Worm (Caenorhabditis elegans) whole organism, dauer: ENCODE measurements around the gene EGAP2.2.

Source experiments
- unc-62 ChIP-seq: sonication (generic microtip); optimal IDR thresholded peaks from 2 replicates; lab custom pipeline; 2017; ENCODE audit warnings: missing biosample characterization, missing genetic modification reagents, missing genetic modification characterization

Gene EGAP2.2

ce11 chrII:5229596-5229995 is at the start of gene EGAP2.2:
EGAP2.2 (plus strand) TSS chrII:5229896.
- TF ChIP-seq unc-62: no peak

- TF ChIP-seq unc-62: no peak
Observed at ce11 chrII:5180272-5180671, 49.4 kb upstream of the EGAP2.2 start.

ce11 chrII:5181497-5181896 is 48.2 kb upstream of the EGAP2.2 start:
- TF ChIP-seq unc-62: no peak

- TF ChIP-seq unc-62: no peak
Observed at ce11 chrII:5182451-5182850, 47.2 kb upstream of the EGAP2.2 start.

ce11 chrII:5183207-5183606 is 46.5 kb upstream of the EGAP2.2 start:
- TF ChIP-seq unc-62: no peak

- TF ChIP-seq unc-62: no peak
Observed at ce11 chrII:5184661-5185545, 44.8 kb upstream of the EGAP2.2 start.

ce11 chrII:5185955-5186539 is 43.6 kb upstream of the EGAP2.2 start:
- TF ChIP-seq unc-62: no peak

ce11 chrII:5186870-5187269 is 42.8 kb upstream of the EGAP2.2 start:
- no peak for TF ChIP-seq unc-62

ce11 chrII:5187469-5187868 is 42.2 kb upstream of the EGAP2.2 start, which contains the start of gene crh-2:
crh-2 (minus strand) TSS chrII:5187569.
- no peak for TF ChIP-seq unc-62

- no peak for TF ChIP-seq unc-62
Observed at ce11 chrII:5187934-5188333, 41.8 kb upstream of the EGAP2.2 start.

- no peak for TF ChIP-seq unc-62
Observed at ce11 chrII:5191766-5192165, 37.9 kb upstream of the EGAP2.2 start.

ce11 chrII:5194066-5194465 is 35.6 kb upstream of the EGAP2.2 start, which contains the start of gene msp-49:
msp-49 (plus strand) TSS chrII:5194366.
- TF ChIP-seq unc-62: no peak

- TF ChIP-seq unc-62: no peak
Observed at ce11 chrII:5195504-5195903, 34.2 kb upstream of the EGAP2.2 start, which contains the start of gene C34F11.5. C34F11.5 (plus strand) TSS chrII:5195804.

ce11 chrII:5199497-5199896 is 30.2 kb upstream of the EGAP2.2 start, which contains the start of gene msp-50:
msp-50 (plus strand) TSS chrII:5199797.
- TF ChIP-seq unc-62: no peak

ce11 chrII:5200987-5201582 is 28.6 kb upstream of the EGAP2.2 start:
- no peak for TF ChIP-seq unc-62

- no peak for TF ChIP-seq unc-62
Observed at ce11 chrII:5201922-5202562, 27.7 kb upstream of the EGAP2.2 start.

ce11 chrII:5202930-5203329 is 26.8 kb upstream of the EGAP2.2 start, which contains the start of gene ampd-1:
ampd-1 (plus strand) TSS chrII:5203322.
- no peak for TF ChIP-seq unc-62
